Fruit fly (Drosophila melanogaster) whole organism, embryonic: ENCODE measurements around the gene CG7656.

Source experiments
- CG14860 ChIP-seq: fragments of 200-800 bp; sonication (Bioruptor generic); IDR thresholded peaks from 3 replicates; pipeline ENCODE4 v1.3.6; 2022; ENCODE audit warnings: missing biosample characterization, missing genetic modification characterization; ENCODE audit not compliant: partially characterized antibody
- CG15269 ChIP-seq: fragments of 200-800 bp; sonication (Bioruptor generic); optimal IDR thresholded peaks from 2 replicates; lab custom pipeline; 2018; ENCODE audit warnings: missing biosample characterization, mild to moderate bottlenecking, missing genetic modification characterization, moderate library complexity
- CG31388 ChIP-seq: fragments of 200-800 bp; sonication (Bioruptor generic); optimal IDR thresholded peaks from 2 replicates; lab custom pipeline; 2016; ENCODE audit warnings: missing biosample characterization, missing genetic modification characterization
- HLH4C ChIP-seq: fragments of 200-800 bp; sonication (Bioruptor generic); IDR thresholded peaks from 3 replicates; pipeline ENCODE4 v1.3.6; 2022; ENCODE audit warnings: missing biosample characterization, missing genetic modification characterization; ENCODE audit not compliant: partially characterized antibody
- MBD-R2 ChIP-seq: fragments of 200-800 bp; sonication (Bioruptor generic); IDR thresholded peaks from 2 replicates; pipeline ENCODE4 v1.3.6; 2022; ENCODE audit warnings: missing biosample characterization, missing genetic modification characterization
- bsh ChIP-seq, 2 experiments: fragments of 200-800 bp; sonication (Bioruptor generic); optimal IDR thresholded peaks; 2 replicates each; lab custom pipeline; 2017 to 2018; ENCODE audit warnings: mild to moderate bottlenecking in 2 of 2, missing biosample characterization in 2 of 2, missing genetic modification characterization in 2 of 2, moderate library complexity in 1 of 2
- corto ChIP-seq: fragments of 200-800 bp; sonication (Bioruptor generic); optimal IDR thresholded peaks from 2 replicates; lab custom pipeline; 2016; ENCODE audit warnings: missing biosample characterization, mild to moderate bottlenecking, missing genetic modification characterization, moderate library complexity
- crp ChIP-seq, 2 experiments: fragments of 200-800 bp; sonication (Bioruptor generic); optimal IDR thresholded peaks; 2 replicates in 1 of 2; 3 replicates in 1 of 2; lab custom pipeline; 2017; ENCODE audit warnings: missing biosample characterization in 2 of 2, missing genetic modification characterization in 2 of 2, mild to moderate bottlenecking in 1 of 2, moderate library complexity in 1 of 2
- insv ChIP-seq, 2 experiments: fragments of 200-800 bp; sonication (Bioruptor generic); optimal IDR thresholded peaks; 3 replicates each; lab custom pipeline; 2016 to 2018; ENCODE audit warnings: missing biosample characterization in 2 of 2, missing genetic modification characterization in 2 of 2
- pzg ChIP-seq: fragments of 200-800 bp; sonication (Bioruptor generic); optimal IDR thresholded peaks from 3 replicates; lab custom pipeline; 2018; ENCODE audit warnings: missing biosample characterization, mild to moderate bottlenecking, missing genetic modification characterization, moderate library complexity
- trem ChIP-seq: fragments of 200-800 bp; optimal IDR thresholded peaks from 3 replicates; lab custom pipeline; 2019; ENCODE audit warnings: missing biosample characterization, mild to moderate bottlenecking, missing genetic modification characterization, moderate library complexity

DNA sequence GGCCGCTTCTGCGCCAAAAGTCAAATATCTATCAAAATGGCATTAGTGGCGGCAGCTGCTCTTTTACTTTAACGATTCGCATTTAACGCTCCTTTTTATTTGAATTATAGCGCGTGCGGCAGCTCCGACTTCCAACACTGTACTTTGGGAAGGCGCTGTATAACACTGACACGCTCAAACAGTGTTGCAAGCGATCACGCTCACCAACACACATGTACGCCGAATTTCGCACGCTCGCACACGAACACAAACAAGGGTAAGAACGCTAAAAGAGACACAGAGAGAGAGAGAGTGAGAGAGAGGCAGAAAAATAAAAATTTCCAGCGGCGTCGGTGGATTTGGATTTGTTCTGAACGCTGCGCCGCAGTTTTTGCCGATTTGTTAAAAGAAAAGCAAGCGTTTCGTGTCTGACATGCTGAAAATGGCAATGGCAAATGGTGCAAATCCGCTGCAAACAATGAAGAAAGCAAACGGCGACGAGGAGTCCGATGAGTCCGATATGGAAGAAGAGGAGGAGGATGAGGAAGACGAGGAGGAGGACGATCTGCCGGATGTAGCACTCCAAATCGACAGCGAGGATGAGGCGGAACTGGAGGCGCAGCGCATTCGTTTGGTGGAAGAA lies 31.8 kb upstream of the CG7656 start, which contains the start of gene Phs:
- TF ChIP-seq pzg (GFP tag; lab: Kevin White, UChicago) (peak; percentile 85), HLH4C (GFP tag; lab: Robert Waterston, UW) (0 out of 3 replicates have a peak, but pooled peaks have one; percentile 49), CG15269 (tag; lab: Kevin White, UChicago) (peak; percentile 47), bsh (GFP tag; optimal IDR thresholded peaks at IDR 0.05; lab: Kevin White, UChicago) (peak; percentile 26 to 66), insv (GFP tag; optimal IDR thresholded peaks at IDR 0.05; lab: Kevin White, UChicago) (peak in 1 of 2 experiments; percentile 30), CG31388 (GFP tag; lab: Kevin White, UChicago) (peak; percentile 44), crp (GFP tag; optimal IDR thresholded peaks at IDR 0.05; lab: Kevin White, UChicago) (peak in 1 of 2 experiments; percentile 35), trem (tag; lab: Kevin White, UChicago) (peak; percentile 66), MBD-R2 (GFP tag; lab: Robert Waterston, UW) (peak; percentile 79; the same call in 1 of the 2 replicates), corto (GFP tag; lab: Kevin White, UChicago) (peak; percentile 59), CG14860 (no peak)
